Worm (Caenorhabditis elegans): ENCODE data around the gene pqn-68.

pqn-68 gene

DNA sequence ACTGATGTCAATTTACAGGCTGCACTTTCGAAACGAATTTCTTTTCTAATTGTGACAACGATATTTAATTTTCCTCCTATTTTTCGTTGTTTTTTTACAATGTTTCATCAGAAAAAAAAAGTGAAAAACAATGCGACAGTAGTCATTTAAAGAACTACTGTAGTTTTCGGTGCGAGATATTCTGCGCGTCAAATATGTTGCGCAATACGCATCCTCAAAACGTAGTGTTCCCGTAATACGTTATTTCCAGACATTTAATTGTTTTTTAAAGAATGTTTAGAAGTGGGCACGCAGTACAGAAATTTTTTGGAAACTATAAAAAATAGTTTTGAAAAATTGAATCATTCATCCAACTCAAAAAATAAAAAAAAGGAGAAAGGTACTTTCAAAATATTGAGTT lies 21.6 kb downstream of the pqn-68 start:
- no peak for TF ChIP-seq hnd-1 (tag; optimal IDR thresholded peaks at IDR 0.05)
- TF ChIP-seq tbx-37 (GFP tag; conservative IDR thresholded peaks at IDR 0.05), result no peak
- no peak for TF ChIP-seq B0310.2 (tag; optimal IDR thresholded peaks at IDR 0.05)
- no peak for TF ChIP-seq ceh-36 (tag; optimal IDR thresholded peaks at IDR 0.05)
- no peak for TF ChIP-seq hmg-4 (GFP tag; optimal IDR thresholded peaks at IDR 0.05)
- no peak for TF ChIP-seq flt-1 (GFP tag; IDR thresholded peaks at IDR 0.05)
- no peak for TF ChIP-seq tbx-11 (GFP tag; IDR thresholded peaks at IDR 0.05)
- no peak for TF ChIP-seq ets-7 (tag; optimal IDR thresholded peaks at IDR 0.05)
- no peak for TF ChIP-seq ama-1 (optimal IDR thresholded peaks at IDR 0.05)
- TF ChIP-seq hmbx-1 (tag; optimal IDR thresholded peaks at IDR 0.05), result no peak
- no peak for TF ChIP-seq tra-4 (tag; optimal IDR thresholded peaks at IDR 0.05)
- TF ChIP-seq scrt-1 (GFP tag; IDR thresholded peaks at IDR 0.05), result no peak
- TF ChIP-seq ceh-13 (GFP tag; optimal IDR thresholded peaks at IDR 0.05), result no peak
- TF ChIP-seq pes-1 (GFP tag; IDR thresholded peaks at IDR 0.05), result no peak
- no peak for TF ChIP-seq aly-1 (tag; optimal IDR thresholded peaks at IDR 0.05)
- TF ChIP-seq sea-1 (GFP tag; conservative IDR thresholded peaks at IDR 0.05), result no peak
- no peak for TF ChIP-seq F13C5.2 (tag; optimal IDR thresholded peaks at IDR 0.05)

- TF ChIP-seq B0310.2 (tag; optimal IDR thresholded peaks at IDR 0.05) (no peak), sea-1 (GFP tag; conservative IDR thresholded peaks at IDR 0.05) (no peak), aly-1 (tag; optimal IDR thresholded peaks at IDR 0.05) (no peak), flt-1 (GFP tag; IDR thresholded peaks at IDR 0.05) (no peak), ceh-36 (tag; optimal IDR thresholded peaks at IDR 0.05) (no peak), tbx-37 (GFP tag; conservative IDR thresholded peaks at IDR 0.05) (no peak), ama-1 (optimal IDR thresholded peaks at IDR 0.05) (no peak), ceh-13 (GFP tag; optimal IDR thresholded peaks at IDR 0.05) (no peak), F13C5.2 (tag; optimal IDR thresholded peaks at IDR 0.05) (no peak)
These were observed 34.6 kb downstream of the pqn-68 start, which contains the start of gene shw-3 for ce11 chrV:12987061-12987460. Gene shw-3 (minus strand): TSS chrV:12987161.

- TF ChIP-seq hnd-1 (tag; optimal IDR thresholded peaks at IDR 0.05) (no peak), F13C5.2 (tag; optimal IDR thresholded peaks at IDR 0.05) (no peak), tbx-37 (GFP tag; conservative IDR thresholded peaks at IDR 0.05) (no peak), tra-4 (tag; optimal IDR thresholded peaks at IDR 0.05) (no peak), ceh-13 (GFP tag; optimal IDR thresholded peaks at IDR 0.05) (no peak), scrt-1 (GFP tag; IDR thresholded peaks at IDR 0.05) (no peak), ets-7 (tag; optimal IDR thresholded peaks at IDR 0.05) (no peak), B0310.2 (tag; optimal IDR thresholded peaks at IDR 0.05) (no peak), hmbx-1 (tag; optimal IDR thresholded peaks at IDR 0.05) (no peak), flt-1 (GFP tag; IDR thresholded peaks at IDR 0.05) (no peak), aly-1 (tag; optimal IDR thresholded peaks at IDR 0.05) (no peak)
These were observed 35.8 kb downstream of the pqn-68 start, which contains the start of gene F15B9.8 for ce11 chrV:12988256-12988655. Gene F15B9.8 (plus strand): TSS chrV:12988556.

DNA sequence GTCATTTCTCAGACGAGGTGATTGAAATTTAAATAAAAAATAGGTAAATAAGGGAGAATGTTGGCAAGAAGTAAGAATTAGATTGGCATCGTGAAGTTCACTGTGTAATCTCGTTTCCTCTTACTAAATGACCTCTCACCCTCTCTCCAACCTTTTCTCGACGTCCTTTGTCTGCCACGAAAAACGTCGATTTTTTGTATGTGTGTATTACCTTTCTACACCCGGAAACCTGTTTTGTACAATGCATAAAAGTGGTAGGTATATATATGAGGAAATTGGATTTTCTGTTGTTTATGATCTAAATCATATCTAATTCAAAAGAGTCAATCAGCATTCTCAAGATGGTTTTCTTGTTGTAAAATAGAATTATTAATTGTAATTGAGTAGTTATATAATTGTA lies 40.5 kb downstream of the pqn-68 start, which contains the start of the genes F15B9.11 and dsl-7:
F15B9.11 (minus strand) TSS at position 5 of the 400 bp plus-strand sequence.
dsl-7 (plus strand) TSS at position 260 of the 400 bp plus-strand sequence.
- TF ChIP-seq tbx-11 (GFP tag; IDR thresholded peaks at IDR 0.05), result no peak
- no peak for TF ChIP-seq ceh-13 (GFP tag; optimal IDR thresholded peaks at IDR 0.05)
- no peak for TF ChIP-seq F13C5.2 (tag; optimal IDR thresholded peaks at IDR 0.05)
- no peak for TF ChIP-seq flt-1 (GFP tag; IDR thresholded peaks at IDR 0.05)
- no peak for TF ChIP-seq B0310.2 (tag; optimal IDR thresholded peaks at IDR 0.05)
- TF ChIP-seq ceh-36 (tag; optimal IDR thresholded peaks at IDR 0.05), result no peak
- no peak for TF ChIP-seq hnd-1 (tag; optimal IDR thresholded peaks at IDR 0.05)
- TF ChIP-seq ets-7 (tag; optimal IDR thresholded peaks at IDR 0.05), result no peak

DNA sequence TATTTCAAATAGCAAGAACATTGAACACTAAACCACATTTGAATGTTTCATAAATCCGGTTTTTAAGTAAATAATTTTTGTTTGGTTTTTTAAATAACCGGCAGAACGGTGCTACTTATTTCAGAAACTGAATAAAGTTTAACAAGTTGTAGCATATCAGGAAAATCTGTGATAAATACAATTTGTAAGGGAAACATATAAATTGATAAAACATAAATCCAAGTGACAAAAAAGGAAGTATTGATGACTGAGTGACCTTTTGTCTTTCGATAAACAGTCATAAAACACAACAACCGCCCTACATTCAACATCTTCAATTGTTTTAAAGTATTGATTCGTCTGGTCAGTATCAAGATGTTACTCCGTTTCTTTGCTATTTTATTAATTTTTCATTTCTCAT lies 42.8 kb downstream of the pqn-68 start, which contains the start of gene far-5:
far-5 (plus strand) TSS at position 301 of the 400 bp plus-strand sequence.
- TF ChIP-seq hmbx-1 (tag; optimal IDR thresholded peaks at IDR 0.05) (no peak), hmg-4 (GFP tag; optimal IDR thresholded peaks at IDR 0.05) (no peak), hnd-1 (tag; optimal IDR thresholded peaks at IDR 0.05) (no peak), tbx-11 (GFP tag; IDR thresholded peaks at IDR 0.05) (no peak), ets-7 (tag; optimal IDR thresholded peaks at IDR 0.05) (no peak), ceh-13 (GFP tag; optimal IDR thresholded peaks at IDR 0.05) (no peak), flt-1 (GFP tag; IDR thresholded peaks at IDR 0.05) (no peak), pes-1 (GFP tag; IDR thresholded peaks at IDR 0.05) (no peak), ceh-36 (tag; optimal IDR thresholded peaks at IDR 0.05) (no peak), ama-1 (optimal IDR thresholded peaks at IDR 0.05) (no peak), sea-1 (GFP tag; conservative IDR thresholded peaks at IDR 0.05) (no peak), aly-1 (tag; optimal IDR thresholded peaks at IDR 0.05) (no peak), tbx-37 (GFP tag; conservative IDR thresholded peaks at IDR 0.05) (no peak), scrt-1 (GFP tag; IDR thresholded peaks at IDR 0.05) (no peak), B0310.2 (tag; optimal IDR thresholded peaks at IDR 0.05) (no peak), F13C5.2 (tag; optimal IDR thresholded peaks at IDR 0.05) (no peak), tra-4 (tag; optimal IDR thresholded peaks at IDR 0.05) (no peak)

DNA sequence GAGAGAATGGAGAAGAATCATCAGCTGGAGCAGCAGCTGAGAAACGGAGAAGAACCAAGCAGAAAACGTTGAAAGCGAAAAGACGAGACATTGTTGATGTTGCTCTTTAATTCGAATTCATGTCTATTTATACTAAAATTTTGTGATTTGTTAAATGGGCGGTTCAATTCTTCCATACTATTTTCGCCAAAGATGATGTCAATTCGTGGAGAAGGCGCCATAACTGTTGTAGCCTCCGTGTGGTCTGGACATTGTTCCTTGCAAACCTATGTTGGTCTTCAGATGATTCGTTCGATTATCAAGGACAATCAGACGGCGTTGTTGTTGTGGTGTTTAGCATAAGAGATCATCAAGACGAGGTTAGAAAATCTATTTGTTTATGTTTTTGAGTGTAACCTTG lies 45.0 kb downstream of the pqn-68 start, which contains the start of gene far-3:
far-3 (minus strand) TSS at position 101 of the 400 bp plus-strand sequence.
- TF ChIP-seq pes-1 (GFP tag; IDR thresholded peaks at IDR 0.05) (no peak), hmbx-1 (tag; optimal IDR thresholded peaks at IDR 0.05) (no peak), tbx-37 (GFP tag; conservative IDR thresholded peaks at IDR 0.05) (no peak), tbx-11 (GFP tag; IDR thresholded peaks at IDR 0.05) (no peak), scrt-1 (GFP tag; IDR thresholded peaks at IDR 0.05) (no peak), sea-1 (GFP tag; conservative IDR thresholded peaks at IDR 0.05) (no peak), ets-7 (tag; optimal IDR thresholded peaks at IDR 0.05) (no peak), aly-1 (tag; optimal IDR thresholded peaks at IDR 0.05) (no peak), ceh-36 (tag; optimal IDR thresholded peaks at IDR 0.05) (no peak), hnd-1 (tag; optimal IDR thresholded peaks at IDR 0.05) (no peak), hmg-4 (GFP tag; optimal IDR thresholded peaks at IDR 0.05) (no peak), B0310.2 (tag; optimal IDR thresholded peaks at IDR 0.05) (no peak), F13C5.2 (tag; optimal IDR thresholded peaks at IDR 0.05) (no peak), flt-1 (GFP tag; IDR thresholded peaks at IDR 0.05) (no peak), ceh-13 (GFP tag; optimal IDR thresholded peaks at IDR 0.05) (no peak), tra-4 (tag; optimal IDR thresholded peaks at IDR 0.05) (no peak), ama-1 (optimal IDR thresholded peaks at IDR 0.05) (no peak)

ce11 chrV:12999559-12999958 lies 47.1 kb downstream of the pqn-68 start, which contains the start of gene far-4:
Gene far-4 (minus strand): TSS chrV:12999659.
- no peak for TF ChIP-seq tbx-37 (GFP tag; conservative IDR thresholded peaks at IDR 0.05)
- TF ChIP-seq tbx-11 (GFP tag; IDR thresholded peaks at IDR 0.05), result no peak
- no peak for TF ChIP-seq flt-1 (GFP tag; IDR thresholded peaks at IDR 0.05)
- TF ChIP-seq pes-1 (GFP tag; IDR thresholded peaks at IDR 0.05), result no peak
- TF ChIP-seq hmbx-1 (tag; optimal IDR thresholded peaks at IDR 0.05), result no peak
- no peak for TF ChIP-seq tra-4 (tag; optimal IDR thresholded peaks at IDR 0.05)
- TF ChIP-seq ceh-13 (GFP tag; optimal IDR thresholded peaks at IDR 0.05), result no peak
- no peak for TF ChIP-seq B0310.2 (tag; optimal IDR thresholded peaks at IDR 0.05)
- TF ChIP-seq sea-1 (GFP tag; conservative IDR thresholded peaks at IDR 0.05), result no peak
- no peak for TF ChIP-seq ets-7 (tag; optimal IDR thresholded peaks at IDR 0.05)
- TF ChIP-seq ama-1 (optimal IDR thresholded peaks at IDR 0.05), result no peak
- no peak for TF ChIP-seq F13C5.2 (tag; optimal IDR thresholded peaks at IDR 0.05)
- no peak for TF ChIP-seq scrt-1 (GFP tag; IDR thresholded peaks at IDR 0.05)
- TF ChIP-seq hnd-1 (tag; optimal IDR thresholded peaks at IDR 0.05), result no peak
- no peak for TF ChIP-seq aly-1 (tag; optimal IDR thresholded peaks at IDR 0.05)
- TF ChIP-seq ceh-36 (tag; optimal IDR thresholded peaks at IDR 0.05), result no peak
- no peak for TF ChIP-seq hmg-4 (GFP tag; optimal IDR thresholded peaks at IDR 0.05)
